Fruit fly (Drosophila melanogaster) whole organism, embryonic: ENCODE measurements around the gene CheB74a.

Source experiments
- ATbp ChIP-seq: fragments of 200-800 bp; sonication (Bioruptor generic); optimal IDR thresholded peaks from 2 replicates; lab custom pipeline; 2017; ENCODE audit warnings: missing biosample characterization, mild to moderate bottlenecking, missing genetic modification characterization, missing genetic modification reagents
- C15 ChIP-seq: fragments of 200-800 bp; sonication (Bioruptor generic); IDR thresholded peaks from 3 replicates; pipeline ENCODE4 v1.3.6; 2022; ENCODE audit warnings: missing biosample characterization, missing genetic modification characterization
- CG10462 ChIP-seq: fragments of 200-800 bp; sonication (Bioruptor generic); optimal IDR thresholded peaks from 2 replicates; lab custom pipeline; 2016; ENCODE audit warnings: missing biosample characterization, missing genetic modification characterization
- CG10565 ChIP-seq: fragments of 200-800 bp; sonication (Bioruptor generic); optimal IDR thresholded peaks from 3 replicates; lab custom pipeline; 2016; ENCODE audit warnings: missing biosample characterization, mild to moderate bottlenecking, missing genetic modification characterization
- CG11504 ChIP-seq: fragments of 200-800 bp; sonication (Bioruptor generic); optimal IDR thresholded peaks from 3 replicates; lab custom pipeline; 2019; ENCODE audit warnings: missing biosample characterization, mild to moderate bottlenecking, missing genetic modification characterization, moderate library complexity
- CG12219 ChIP-seq: fragments of 200-800 bp; sonication (Bioruptor generic); optimal IDR thresholded peaks from 3 replicates; lab custom pipeline; 2018; ENCODE audit warnings: missing biosample characterization, mild to moderate bottlenecking, missing genetic modification characterization
- CG12659 ChIP-seq: fragments of 200-800 bp; sonication (Bioruptor generic); optimal IDR thresholded peaks from 3 replicates; lab custom pipeline; 2017; ENCODE audit warnings: mild to moderate bottlenecking, missing biosample characterization, missing genetic modification reagents, missing genetic modification characterization
- CG13424 ChIP-seq: fragments of 200-800 bp; sonication (Bioruptor generic); optimal IDR thresholded peaks from 2 replicates; lab custom pipeline; 2019; ENCODE audit warnings: missing biosample characterization, mild to moderate bottlenecking, missing genetic modification characterization, moderate library complexity
- CG13894 ChIP-seq: fragments of 200-800 bp; sonication (Bioruptor generic); optimal IDR thresholded peaks from 3 replicates; lab custom pipeline; 2018; ENCODE audit warnings: missing biosample characterization, mild to moderate bottlenecking, missing genetic modification characterization, moderate library complexity
- CG1603 ChIP-seq: fragments of 200-800 bp; sonication (Bioruptor generic); optimal IDR thresholded peaks from 2 replicates; lab custom pipeline; 2019; ENCODE audit warnings: missing biosample characterization, mild to moderate bottlenecking, missing genetic modification characterization, moderate library complexity
- CG17912 ChIP-seq: fragments of 200-800 bp; sonication (Bioruptor generic); optimal IDR thresholded peaks from 2 replicates; lab custom pipeline; 2018; ENCODE audit warnings: missing biosample characterization, mild to moderate bottlenecking, missing genetic modification characterization
- CG18262 ChIP-seq: fragments of 200-800 bp; optimal IDR thresholded peaks from 3 replicates; lab custom pipeline; 2019; ENCODE audit warnings: missing biosample characterization, mild to moderate bottlenecking, missing genetic modification characterization, moderate library complexity
- CG2202 ChIP-seq: fragments of 200-800 bp; sonication (Bioruptor generic); optimal IDR thresholded peaks from 2 replicates; lab custom pipeline; 2018; ENCODE audit warnings: missing biosample characterization, mild to moderate bottlenecking, missing genetic modification characterization
- CG30403 ChIP-seq: fragments of 200-800 bp; sonication (Bioruptor generic); optimal IDR thresholded peaks from 3 replicates; lab custom pipeline; 2016; ENCODE audit warnings: missing biosample characterization, missing genetic modification characterization
- CG3065 ChIP-seq: fragments of 200-800 bp; sonication (Bioruptor generic); optimal IDR thresholded peaks from 2 replicates; lab custom pipeline; 2016; ENCODE audit warnings: missing biosample characterization, missing genetic modification characterization
- CG3281 ChIP-seq: fragments of 200-800 bp; sonication (Bioruptor generic); optimal IDR thresholded peaks from 3 replicates; lab custom pipeline; 2017; ENCODE audit warnings: missing biosample characterization, mild to moderate bottlenecking, missing genetic modification characterization
- CG6765 ChIP-seq: fragments of 200-800 bp; sonication (Bioruptor generic); optimal IDR thresholded peaks from 3 replicates; lab custom pipeline; 2017; ENCODE audit warnings: missing biosample characterization, mild to moderate bottlenecking, missing genetic modification characterization
- CG7987 ChIP-seq: fragments of 200-800 bp; sonication (Bioruptor generic); optimal IDR thresholded peaks from 2 replicates; lab custom pipeline; 2018; ENCODE audit warnings: missing biosample characterization, mild to moderate bottlenecking, missing genetic modification characterization, moderate library complexity
- Deaf1 ChIP-seq: fragments of 200-800 bp; optimal IDR thresholded peaks from 3 replicates; lab custom pipeline; 2019; ENCODE audit warnings: missing biosample characterization, mild to moderate bottlenecking, missing genetic modification characterization, moderate library complexity
- Elba2 ChIP-seq: fragments of 200-800 bp; sonication (Bioruptor generic); optimal IDR thresholded peaks from 3 replicates; lab custom pipeline; 2016; ENCODE audit warnings: missing biosample characterization, missing genetic modification characterization
- HLHmδ ChIP-seq: fragments of 200-800 bp; sonication (Bioruptor generic); optimal IDR thresholded peaks from 2 replicates; lab custom pipeline; 2018; ENCODE audit warnings: missing biosample characterization, mild to moderate bottlenecking, missing genetic modification characterization, moderate library complexity
- MESR4 ChIP-seq: fragments of 200-800 bp; sonication (Bioruptor generic); optimal IDR thresholded peaks from 2 replicates; lab custom pipeline; 2018; ENCODE audit warnings: missing biosample characterization, mild to moderate bottlenecking, missing genetic modification characterization, moderate library complexity
- Mrtf ChIP-seq: fragments of 200-800 bp; sonication (Bioruptor generic); IDR thresholded peaks from 3 replicates; pipeline ENCODE4 v1.3.6; 2022; ENCODE audit warnings: missing biosample characterization, missing genetic modification characterization
- Opbp ChIP-seq: fragments of 200-800 bp; sonication (Bioruptor generic); IDR thresholded peaks from 3 replicates; pipeline ENCODE4 v1.3.6; 2022; ENCODE audit warnings: missing biosample characterization, missing genetic modification characterization; ENCODE audit not compliant: partially characterized antibody
- Ptx1 ChIP-seq: fragments of 200-800 bp; sonication (Bioruptor generic); IDR thresholded peaks from 2 replicates; pipeline ENCODE4 v1.3.6; 2022; ENCODE audit warnings: missing biosample characterization, missing genetic modification characterization
- Sry-δ ChIP-seq: fragments of 200-800 bp; sonication (Bioruptor generic); optimal IDR thresholded peaks from 2 replicates; lab custom pipeline; 2016; ENCODE audit warnings: missing biosample characterization, missing genetic modification characterization
- Trl ChIP-seq, 3 experiments: fragments of >200 bp in 2 of 3; fragments of 200-800 bp in 1 of 3; sonication (Bioruptor generic) in 1 of 3; optimal IDR thresholded peaks; 2 replicates in 1 of 3; 3 replicates in 2 of 3; lab custom pipeline; 2016 to 2017; ENCODE audit warnings: missing biosample characterization in 1 of 3, missing genetic modification characterization in 1 of 3
- bowl ChIP-seq: fragments of 200-800 bp; sonication (Bioruptor generic); IDR thresholded peaks from 2 replicates; pipeline ENCODE4 v1.3.6; 2022; ENCODE audit warnings: missing biosample characterization, missing genetic modification characterization
- btn ChIP-seq: fragments of 200-800 bp; sonication (Bioruptor generic); optimal IDR thresholded peaks from 2 replicates; lab custom pipeline; 2016; ENCODE audit warnings: missing biosample characterization, missing genetic modification characterization
- chinmo ChIP-seq: fragments of 200-800 bp; sonication (Bioruptor generic); IDR thresholded peaks from 4 replicates; pipeline ENCODE4 v1.3.6; 2022; ENCODE audit warnings: missing biosample characterization, missing genetic modification characterization; ENCODE audit not compliant: partially characterized antibody
- dmrt99B ChIP-seq: fragments of 200-800 bp; sonication (Bioruptor generic); optimal IDR thresholded peaks from 2 replicates; lab custom pipeline; 2018; ENCODE audit warnings: missing biosample characterization, mild to moderate bottlenecking, missing genetic modification characterization, moderate library complexity
- ewg ChIP-seq: fragments of 200-800 bp; sonication (Bioruptor generic); optimal IDR thresholded peaks from 3 replicates; lab custom pipeline; 2017; ENCODE audit warnings: mild to moderate bottlenecking, missing biosample characterization, missing genetic modification reagents, missing genetic modification characterization
- hb ChIP-seq: fragments of 200-800 bp; sonication (Bioruptor generic); IDR thresholded peaks from 3 replicates; pipeline ENCODE4 v1.3.6; 2022; ENCODE audit warnings: missing biosample characterization, missing genetic modification characterization; ENCODE audit not compliant: partially characterized antibody
- nerfin-1 ChIP-seq: fragments of 200-800 bp; sonication (Bioruptor generic); optimal IDR thresholded peaks from 3 replicates; lab custom pipeline; 2019; ENCODE audit warnings: missing biosample characterization, mild to moderate bottlenecking, missing genetic modification characterization, moderate library complexity
- onecut ChIP-seq: fragments of 200-800 bp; sonication (Bioruptor generic); IDR thresholded peaks from 2 replicates; pipeline ENCODE4 v1.3.6; 2022; ENCODE audit warnings: missing biosample characterization, missing genetic modification characterization
- prd ChIP-seq, 3 experiments: fragments of >200 bp in 2 of 3; fragments of 200-800 bp in 1 of 3; sonication (Bioruptor generic) in 1 of 3; optimal IDR thresholded peaks in 2 of 3; IDR thresholded peaks in 1 of 3; 2 replicates in 2 of 3; 3 replicates in 1 of 3; pipeline versions ENCODE4 v1.3.6 to Lab custom; 2017 to 2022; ENCODE audit warnings: missing biosample characterization in 1 of 3, missing genetic modification characterization in 1 of 3
- pzg ChIP-seq: fragments of 200-800 bp; sonication (Bioruptor generic); optimal IDR thresholded peaks from 3 replicates; lab custom pipeline; 2018; ENCODE audit warnings: missing biosample characterization, mild to moderate bottlenecking, missing genetic modification characterization, moderate library complexity
- scrt ChIP-seq: fragments of 200-800 bp; sonication (Bioruptor generic); optimal IDR thresholded peaks from 2 replicates; lab custom pipeline; 2018; ENCODE audit warnings: missing biosample characterization, mild to moderate bottlenecking, missing genetic modification characterization, moderate library complexity
- sens-2 ChIP-seq: fragments of 200-800 bp; sonication (Bioruptor generic); IDR thresholded peaks from 2 replicates; pipeline ENCODE4 v1.3.6; 2022; ENCODE audit warnings: missing biosample characterization, missing genetic modification characterization
- sisA ChIP-seq: fragments of 200-800 bp; sonication (Bioruptor generic); IDR thresholded peaks from 2 replicates; pipeline ENCODE4 v1.3.6; 2022; ENCODE audit warnings: missing biosample characterization, missing genetic modification characterization
- sna ChIP-seq: fragments of 200-800 bp; sonication (Bioruptor generic); IDR thresholded peaks from 2 replicates; pipeline ENCODE4 v1.3.6; 2022; ENCODE audit warnings: missing biosample characterization, missing genetic modification characterization; ENCODE audit not compliant: partially characterized antibody
- sug ChIP-seq: fragments of 200-800 bp; optimal IDR thresholded peaks from 2 replicates; lab custom pipeline; 2019; ENCODE audit warnings: missing biosample characterization, mild to moderate bottlenecking, missing genetic modification characterization, moderate library complexity
- tgo ChIP-seq: fragments of 200-800 bp; sonication (Bioruptor generic); IDR thresholded peaks from 3 replicates; pipeline ENCODE4 v1.3.6; 2022; ENCODE audit warnings: missing biosample characterization, missing genetic modification characterization
- tna ChIP-seq: fragments of 200-800 bp; sonication (Bioruptor generic); IDR thresholded peaks from 2 replicates; pipeline ENCODE4 v1.3.6; 2022; ENCODE audit warnings: missing biosample characterization, missing genetic modification characterization; ENCODE audit not compliant: partially characterized antibody
- vvl ChIP-seq: fragments of 200-800 bp; sonication (Bioruptor generic); IDR thresholded peaks from 2 replicates; pipeline ENCODE4 v1.3.6; 2022; ENCODE audit warnings: missing biosample characterization, missing genetic modification characterization
- zfh1 ChIP-seq: fragments of 200-800 bp; sonication (Bioruptor generic); IDR thresholded peaks from 3 replicates; pipeline ENCODE4 v1.3.6; 2022; ENCODE audit warnings: missing biosample characterization, missing genetic modification characterization

CheB74a gene

DNA sequence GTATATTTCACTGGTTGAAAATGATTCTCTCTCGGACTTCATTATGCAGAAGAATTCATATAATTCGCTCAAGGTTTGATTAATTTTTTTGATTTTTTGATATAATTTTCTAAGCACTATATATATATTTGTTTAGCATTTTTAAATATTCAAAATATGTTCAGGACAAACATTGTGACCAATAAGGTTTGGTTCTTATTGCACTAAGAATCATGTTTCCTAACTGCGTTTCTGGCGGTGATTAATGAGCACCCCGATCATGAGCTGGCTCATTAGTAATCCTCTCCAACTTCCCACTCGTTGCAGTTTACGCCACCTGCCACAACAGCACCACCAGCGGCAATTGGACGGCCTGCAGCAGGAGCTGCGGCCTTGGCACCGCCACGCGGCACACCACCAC is 9.6 kb upstream of the CheB74a start, which contains the start of gene CG6052:
CG6052 (minus strand) TSS at position 101 of the 400 bp plus-strand sequence.
- TF ChIP-seq CG10565 (GFP tag; lab: Kevin White, UChicago) (no peak), ATbp (GFP tag; lab: Kevin White, UChicago) (no peak), CG12219 (GFP tag; lab: Kevin White, UChicago) (no peak), CG6765 (GFP tag; lab: Kevin White, UChicago) (no peak)

DNA sequence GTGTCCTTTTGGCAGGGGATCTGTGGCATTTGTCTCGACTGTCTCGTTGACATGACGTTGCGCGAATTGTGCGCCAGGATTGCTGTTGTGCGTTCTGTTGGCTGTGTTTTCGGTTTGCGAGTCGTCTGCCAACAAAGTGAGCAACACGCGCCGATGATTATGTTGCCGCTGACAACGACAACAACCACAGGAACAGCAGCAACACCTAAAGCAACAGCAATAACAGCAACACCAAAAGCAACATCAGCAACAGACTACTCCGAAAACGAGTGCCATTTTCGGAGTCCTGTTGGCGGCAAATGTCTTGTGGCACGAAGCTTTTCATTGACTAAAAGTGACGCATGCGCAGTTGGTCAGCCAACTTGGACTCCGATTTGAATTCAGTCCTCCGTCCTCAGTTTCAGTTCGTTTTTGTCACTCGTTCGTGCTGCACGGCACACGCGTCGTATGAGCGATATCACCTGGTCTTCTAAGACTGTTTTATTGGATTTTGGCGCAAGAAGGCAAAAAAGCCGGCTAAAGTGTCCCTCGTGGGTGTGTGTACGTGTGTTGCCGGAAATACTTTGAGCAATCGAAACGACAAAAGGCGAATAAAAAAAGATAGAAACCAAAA is 30.0 kb downstream of the CheB74a start, which contains the start of gene Ccn:
Ccn (plus strand) TSS at position 437 of the 613 bp plus-strand sequence.
- TF ChIP-seq tgo (GFP tag; lab: Robert Waterston, UW) = no peak
- TF ChIP-seq CG12659 (GFP tag; lab: Kevin White, UChicago) = no peak
- no peak for TF ChIP-seq MESR4 (GFP tag; lab: Kevin White, UChicago)
- TF ChIP-seq ewg (GFP tag; lab: Kevin White, UChicago) = peak; percentile 53
- TF ChIP-seq hb (GFP tag; lab: Robert Waterston, UW) = no peak
- peak; percentile 12 for TF ChIP-seq scrt
- no peak for TF ChIP-seq Ptx1
- no peak for TF ChIP-seq dmrt99B (tag; lab: Kevin White, UChicago)
- no peak for TF ChIP-seq CG7987 (GFP tag; lab: Kevin White, UChicago)
- no peak for TF ChIP-seq nerfin-1
- TF ChIP-seq CG12219 (GFP tag; lab: Kevin White, UChicago) = no peak
- TF ChIP-seq CG18262 (tag; lab: Kevin White, UChicago) = no peak
- no peak for TF ChIP-seq Opbp (GFP tag; lab: Robert Waterston, UW)
- no peak for TF ChIP-seq Elba2 (GFP tag; lab: Kevin White, UChicago)
- TF ChIP-seq C15 (GFP tag; lab: Robert Waterston, UW) = no peak
- no peak for TF ChIP-seq sens-2 (GFP tag; lab: Robert Waterston, UW)
- TF ChIP-seq zfh1 (GFP tag; lab: Robert Waterston, UW) = no peak
- TF ChIP-seq CG2202 (tag; lab: Kevin White, UChicago) = no peak
- TF ChIP-seq Trl (optimal IDR thresholded peaks at IDR 0.05; lab: Kevin White, UChicago) = no peak
- TF ChIP-seq Trl (GFP tag; optimal IDR thresholded peaks at IDR 0.05; lab: Kevin White, UChicago) = no peak
- no peak for TF ChIP-seq HLHmδ (GFP tag; lab: Kevin White, UChicago)
- TF ChIP-seq CG17912 (GFP tag; lab: Kevin White, UChicago) = no peak
- TF ChIP-seq onecut = no peak
- TF ChIP-seq sisA (GFP tag; lab: Robert Waterston, UW) = no peak
- no peak for TF ChIP-seq prd (optimal IDR thresholded peaks at IDR 0.05; lab: Kevin White, UChicago)
- TF ChIP-seq prd (GFP tag; IDR thresholded peaks at IDR 0.05; lab: Robert Waterston, UW) = no peak
- no peak for TF ChIP-seq CG1603 (tag; lab: Kevin White, UChicago)
- TF ChIP-seq CG11504 (tag; lab: Kevin White, UChicago) = peak; percentile 95
- peak; percentile 32 for TF ChIP-seq CG13894
- TF ChIP-seq sug (tag; lab: Kevin White, UChicago) = no peak
- no peak for TF ChIP-seq CG3281 (GFP tag; lab: Kevin White, UChicago)
- no peak for TF ChIP-seq CG13424 (tag; lab: Kevin White, UChicago)
- no peak for TF ChIP-seq Sry-δ
- no peak for TF ChIP-seq tna
- TF ChIP-seq sna (GFP tag; lab: Robert Waterston, UW) = no peak
- no peak for TF ChIP-seq CG3065
- TF ChIP-seq pzg = no peak
- TF ChIP-seq vvl (GFP tag; lab: Robert Waterston, UW) = no peak
- TF ChIP-seq Deaf1 (tag; lab: Kevin White, UChicago) = peak; percentile 83
- TF ChIP-seq bowl = no peak
- no peak for TF ChIP-seq CG30403
- TF ChIP-seq chinmo (GFP tag; lab: Robert Waterston, UW) = 0 out of 4 replicates have a peak, but pooled peaks have one; percentile 11
- TF ChIP-seq Mrtf (GFP tag; lab: Robert Waterston, UW) = no peak
- TF ChIP-seq CG10462 (GFP tag; lab: Kevin White, UChicago) = no peak
- no peak for TF ChIP-seq btn (GFP tag; lab: Kevin White, UChicago)
